Worm (Caenorhabditis elegans) whole organism, young adult: ENCODE measurements around the gene ZK829.7.

ENCODE experiments used
- B0019.2 ChIP-seq: fragments of 200-800 bp; sonication (Bioruptor generic); conservative IDR thresholded peaks from 2 replicates; pipeline ENCODE4 v1.3.6; 2022; ENCODE audit warnings: missing genetic modification reagents, missing genetic modification characterization, missing compliant biosample characterization
- B0261.1 ChIP-seq: sonication (generic microtip); optimal IDR thresholded peaks from 2 replicates; lab custom pipeline; 2016; ENCODE audit warnings: mild to moderate bottlenecking, missing genetic modification characterization, moderate library complexity, missing compliant biosample characterization
- D2030.7 ChIP-seq: fragments of 200-800 bp; sonication (Bioruptor generic); IDR thresholded peaks from 2 replicates; pipeline ENCODE4 v1.3.6; 2022; ENCODE audit warnings: missing genetic modification reagents, missing genetic modification characterization, missing compliant biosample characterization
- F10E7.11 ChIP-seq: sonication (generic microtip); optimal IDR thresholded peaks from 2 replicates; lab custom pipeline; 2017; ENCODE audit warnings: mild to moderate bottlenecking, missing genetic modification characterization, moderate library complexity, missing compliant biosample characterization
- F39B2.1 ChIP-seq: fragments of 200-800 bp; sonication (Bioruptor generic); IDR thresholded peaks from 2 replicates; pipeline ENCODE4 v1.3.6; 2022; ENCODE audit warnings: missing genetic modification reagents, missing genetic modification characterization, missing compliant biosample characterization
- F52B5.7 ChIP-seq: sonication (generic microtip); optimal IDR thresholded peaks from 2 replicates; lab custom pipeline; 2016; ENCODE audit warnings: mild to moderate bottlenecking, missing genetic modification characterization, missing compliant biosample characterization
- F55B11.4 ChIP-seq: sonication (generic microtip); optimal IDR thresholded peaks from 2 replicates; lab custom pipeline; 2016; ENCODE audit warnings: missing compliant biosample characterization, missing genetic modification characterization, borderline replicate concordance; ENCODE audit not compliant: insufficient read depth
- F57A8.1 ChIP-seq: fragments of 200-800 bp; sonication (Bioruptor generic); optimal IDR thresholded peaks from 2 replicates; lab custom pipeline; 2018; ENCODE audit warnings: mild to moderate bottlenecking, missing genetic modification characterization, moderate library complexity, missing compliant biosample characterization
- K11D2.4 ChIP-seq: fragments of 200-800 bp; sonication (Bioruptor generic); IDR thresholded peaks from 2 replicates; pipeline ENCODE4 v1.3.6; 2022; ENCODE audit warnings: missing genetic modification reagents, missing genetic modification characterization, missing compliant biosample characterization
- T07F8.4 ChIP-seq: sonication (generic microtip); optimal IDR thresholded peaks from 2 replicates; lab custom pipeline; 2016; ENCODE audit warnings: mild to moderate bottlenecking, missing genetic modification characterization, moderate library complexity, missing compliant biosample characterization
- Y56A3A.18 ChIP-seq: fragments of 200-800 bp; sonication (Bioruptor generic); IDR thresholded peaks from 2 replicates; pipeline ENCODE4 v1.3.6; 2022; ENCODE audit warnings: missing genetic modification reagents, missing genetic modification characterization, missing compliant biosample characterization
- ZK185.1 ChIP-seq: sonication (generic microtip); optimal IDR thresholded peaks from 2 replicates; lab custom pipeline; 2016; ENCODE audit warnings: mild to moderate bottlenecking, missing genetic modification characterization, missing compliant biosample characterization; ENCODE audit not compliant: poor library complexity, severe bottlenecking
- ama-1 ChIP-seq, 3 experiments: fragments of 150-350 bp in 1 of 3; sonication (generic microtip) in 2 of 3; optimal IDR thresholded peaks; 2 replicates each; lab custom pipeline; 2014 to 2018; ENCODE audit warnings: missing biosample characterization in 2 of 3, missing genetic modification characterization in 2 of 3, missing genetic modification reagents in 2 of 3
- athp-1 ChIP-seq: sonication (generic microtip); optimal IDR thresholded peaks from 2 replicates; lab custom pipeline; 2017; ENCODE audit warnings: mild to moderate bottlenecking, missing genetic modification characterization, missing compliant biosample characterization
- attf-5 ChIP-seq: fragments of 200-800 bp; sonication (Bioruptor generic); optimal IDR thresholded peaks from 2 replicates; lab custom pipeline; 2018; ENCODE audit warnings: mild to moderate bottlenecking, missing genetic modification characterization, missing compliant biosample characterization
- bed-1 ChIP-seq: fragments of 200-800 bp; sonication (Bioruptor generic); IDR thresholded peaks from 2 replicates; pipeline ENCODE4 v1.3.6; 2022; ENCODE audit warnings: missing genetic modification reagents, missing genetic modification characterization, missing compliant biosample characterization
- cebp-1 ChIP-seq, 2 experiments: fragments of 200-800 bp in 1 of 2; sonication (Bioruptor generic) in 1 of 2; sonication (generic microtip) in 1 of 2; IDR thresholded peaks in 1 of 2; optimal IDR thresholded peaks in 1 of 2; 2 replicates each; pipeline versions ENCODE4 v1.3.6 to Lab custom; 2017 to 2022; ENCODE audit warnings: missing compliant biosample characterization in 2 of 2, missing genetic modification characterization in 2 of 2, mild to moderate bottlenecking in 1 of 2, missing genetic modification reagents in 1 of 2, moderate library complexity in 1 of 2
- ceh-27 ChIP-seq: fragments of 200-800 bp; sonication (Bioruptor generic); optimal IDR thresholded peaks from 2 replicates; lab custom pipeline; 2018; ENCODE audit warnings: mild to moderate bottlenecking, missing genetic modification characterization, moderate library complexity, missing compliant biosample characterization
- ceh-79 ChIP-seq: sonication (generic microtip); optimal IDR thresholded peaks from 2 replicates; lab custom pipeline; 2017; ENCODE audit warnings: mild to moderate bottlenecking, missing genetic modification characterization, missing compliant biosample characterization
- dpff-1 ChIP-seq: sonication (generic microtip); optimal IDR thresholded peaks from 2 replicates; lab custom pipeline; 2017; ENCODE audit warnings: mild to moderate bottlenecking, missing genetic modification characterization, missing compliant biosample characterization
- efl-1 ChIP-seq: fragments of 150-350 bp; optimal IDR thresholded peaks from 2 replicates; lab custom pipeline; 2014; ENCODE audit warnings: missing biosample characterization, missing genetic modification reagents, missing genetic modification characterization
- egl-18 ChIP-seq: fragments of 200-800 bp; sonication (Bioruptor generic); IDR thresholded peaks from 2 replicates; pipeline ENCODE4 v1.3.6; 2022; ENCODE audit warnings: missing genetic modification reagents, missing genetic modification characterization, missing compliant biosample characterization
- egrh-3 ChIP-seq: fragments of 200-800 bp; sonication (Bioruptor generic); IDR thresholded peaks from 2 replicates; pipeline ENCODE4 v1.3.6; 2022; ENCODE audit warnings: missing genetic modification reagents, missing genetic modification characterization, missing compliant biosample characterization
- lag-1 ChIP-seq: fragments of 200-800 bp; sonication (Bioruptor generic); IDR thresholded peaks from 2 replicates; pipeline ENCODE4 v1.3.6; 2022; ENCODE audit warnings: missing genetic modification reagents, missing genetic modification characterization, missing compliant biosample characterization
- lin-35 ChIP-seq, 3 experiments: fragments of 150-350 bp in 2 of 3; sonication (generic microtip) in 1 of 3; optimal IDR thresholded peaks; 2 replicates each; lab custom pipeline; 2014 to 2018; ENCODE audit warnings: missing biosample characterization in 3 of 3, missing genetic modification characterization in 3 of 3, missing genetic modification reagents in 3 of 3
- lsy-27 ChIP-seq: sonication (generic microtip); optimal IDR thresholded peaks from 2 replicates; lab custom pipeline; 2017; ENCODE audit warnings: missing genetic modification characterization, mild to moderate bottlenecking, missing compliant biosample characterization, antibody characterized with exemption, missing genotype, borderline replicate concordance; ENCODE audit not compliant: insufficient read depth
- madf-6 ChIP-seq: fragments of 200-800 bp; sonication (Bioruptor generic); IDR thresholded peaks from 2 replicates; pipeline ENCODE4 v1.3.6; 2022; ENCODE audit warnings: missing genetic modification reagents, missing genetic modification characterization, missing compliant biosample characterization
- madf-8 ChIP-seq: fragments of 200-800 bp; sonication (Bioruptor generic); conservative IDR thresholded peaks from 2 replicates; pipeline ENCODE4 v1.3.6; 2022; ENCODE audit warnings: missing genetic modification reagents, missing genetic modification characterization, missing compliant biosample characterization
- mcd-1 ChIP-seq: fragments of 200-800 bp; sonication (Bioruptor generic); IDR thresholded peaks from 2 replicates; pipeline ENCODE4 v1.3.6; 2022; ENCODE audit warnings: missing genetic modification reagents, missing genetic modification characterization, missing compliant biosample characterization
- mxl-1 ChIP-seq: sonication (generic microtip); optimal IDR thresholded peaks from 2 replicates; lab custom pipeline; 2016; ENCODE audit warnings: missing genetic modification characterization, missing compliant biosample characterization
- nfya-1 ChIP-seq: sonication (generic microtip); optimal IDR thresholded peaks from 2 replicates; lab custom pipeline; 2017; ENCODE audit warnings: antibody characterized with exemption, missing compliant biosample characterization, missing genetic modification characterization, borderline replicate concordance; ENCODE audit not compliant: insufficient read depth
- nhr-120 ChIP-seq: fragments of 200-800 bp; sonication (Bioruptor generic); IDR thresholded peaks from 2 replicates; pipeline ENCODE4 v1.3.6; 2022; ENCODE audit warnings: missing genetic modification characterization, missing compliant biosample characterization
- nhr-179 ChIP-seq: sonication (generic microtip); optimal IDR thresholded peaks from 2 replicates; lab custom pipeline; 2016; ENCODE audit warnings: mild to moderate bottlenecking, missing genetic modification characterization, missing compliant biosample characterization
- nhr-80 ChIP-seq: sonication (generic microtip); optimal IDR thresholded peaks from 2 replicates; lab custom pipeline; 2016; ENCODE audit warnings: missing genetic modification characterization, missing compliant biosample characterization
- nhr-90 ChIP-seq: sonication (generic microtip); optimal IDR thresholded peaks from 2 replicates; lab custom pipeline; 2016; ENCODE audit warnings: missing genotype, mild to moderate bottlenecking, missing genetic modification characterization, missing compliant biosample characterization
- pha-4 ChIP-seq: fragments of 150-350 bp; sonication (generic microtip); optimal IDR thresholded peaks from 2 replicates; lab custom pipeline; 2014; ENCODE audit warnings: missing biosample characterization, missing genetic modification reagents, missing genetic modification characterization
- rpc-1 ChIP-seq, 2 experiments: fragments of 150-350 bp in 1 of 2; sonication (generic microtip) in 1 of 2; optimal IDR thresholded peaks; 2 replicates each; lab custom pipeline; 2014 to 2018; ENCODE audit warnings: missing biosample characterization in 1 of 2, missing genetic modification characterization in 1 of 2, missing genetic modification reagents in 1 of 2, missing genotype in 1 of 2
- sptf-2 ChIP-seq: fragments of 200-800 bp; sonication (Bioruptor generic); optimal IDR thresholded peaks from 2 replicates; lab custom pipeline; 2018; ENCODE audit warnings: mild to moderate bottlenecking, missing genetic modification characterization, missing compliant biosample characterization
- tlf-1 ChIP-seq: fragments of 200-800 bp; sonication (Bioruptor generic); optimal IDR thresholded peaks from 2 replicates; lab custom pipeline; 2018; ENCODE audit warnings: mild to moderate bottlenecking, missing genetic modification characterization, missing compliant biosample characterization
- unc-130 ChIP-seq: sonication (generic microtip); optimal IDR thresholded peaks from 2 replicates; lab custom pipeline; 2016; ENCODE audit warnings: missing genetic modification reagents, missing genetic modification characterization, missing compliant biosample characterization
- zfh-2 ChIP-seq: fragments of 200-800 bp; sonication (Bioruptor generic); conservative IDR thresholded peaks from 2 replicates; pipeline ENCODE4 v1.3.6; 2022; ENCODE audit warnings: missing genetic modification reagents, missing genetic modification characterization, missing compliant biosample characterization
- ztf-25 ChIP-seq: fragments of 200-800 bp; sonication (Bioruptor generic); IDR thresholded peaks from 2 replicates; pipeline ENCODE4 v1.3.6; 2022; ENCODE audit warnings: missing genetic modification reagents, missing genetic modification characterization, missing compliant biosample characterization
- ztf-3 ChIP-seq: fragments of 200-800 bp; sonication (Bioruptor generic); optimal IDR thresholded peaks from 2 replicates; lab custom pipeline; 2018; ENCODE audit warnings: mild to moderate bottlenecking, missing genetic modification characterization, missing compliant biosample characterization
- ztf-6 ChIP-seq: fragments of 200-800 bp; sonication (Bioruptor generic); IDR thresholded peaks from 2 replicates; pipeline ENCODE4 v1.3.6; 2022; ENCODE audit warnings: missing genetic modification reagents, missing genetic modification characterization, missing compliant biosample characterization

Gene ZK829.7

DNA sequence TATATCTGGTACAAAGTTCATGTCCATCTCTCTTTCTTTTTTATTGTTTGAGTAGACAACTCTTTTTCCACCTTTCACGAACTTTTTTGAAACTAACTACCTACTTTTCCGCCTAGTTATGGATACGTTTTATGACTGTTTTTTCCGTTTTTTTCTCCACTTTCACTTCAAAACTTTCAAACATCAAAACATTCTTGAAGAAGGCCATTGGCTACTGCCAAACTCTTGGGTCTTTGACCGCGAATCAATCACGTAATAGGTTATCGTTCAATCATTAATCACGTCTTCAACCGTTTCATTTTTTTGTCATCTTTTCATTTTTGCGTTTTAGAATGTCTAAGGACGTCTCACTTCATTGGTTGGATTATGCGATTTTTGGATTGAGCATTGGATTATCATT lies 24.2 kb downstream of the ZK829.7 start, which contains the start of gene slc-5A12:
Gene slc-5A12, plus strand, starts transcription at position 333 of the 400 bp plus-strand sequence.
- no peak for TF ChIP-seq athp-1 (tag; lab: Kevin White, UChicago)
- TF ChIP-seq efl-1 (GFP tag; lab: Kevin White, UChicago) = no peak
- no peak for TF ChIP-seq ceh-27 (GFP tag; lab: Kevin White, UChicago)
- no peak for TF ChIP-seq attf-5
- no peak for TF ChIP-seq ZK185.1 (tag; lab: Kevin White, UChicago)
- TF ChIP-seq cebp-1 (GFP tag; IDR thresholded peaks at IDR 0.05; lab: Robert Waterston, UW) = no peak
- TF ChIP-seq cebp-1 (tag; optimal IDR thresholded peaks at IDR 0.05; lab: Kevin White, UChicago) = no peak
- TF ChIP-seq mcd-1 = no peak
- no peak for TF ChIP-seq lsy-27

DNA sequence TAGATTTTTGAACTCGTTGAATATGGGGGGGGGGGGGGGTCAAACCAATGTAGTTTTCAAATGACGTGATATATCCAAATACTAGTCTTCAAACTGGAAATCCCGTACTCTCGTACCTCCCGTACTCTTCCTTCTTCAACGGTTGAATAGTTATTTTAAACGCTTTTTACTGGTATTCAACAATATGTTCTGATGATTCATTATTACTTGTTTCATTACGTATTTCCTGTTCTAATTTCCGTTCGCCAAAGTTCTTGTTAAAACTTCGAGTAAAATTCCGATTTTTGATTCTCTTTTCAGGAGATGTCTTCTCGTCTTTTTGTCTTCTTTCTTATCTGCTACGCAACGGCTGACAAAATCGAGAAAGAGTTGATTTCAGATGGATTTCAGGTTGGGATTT lies 30.8 kb downstream of the ZK829.7 start, which contains the start of gene nhx-9:
Gene nhx-9, plus strand, starts transcription at position 301 of the 400 bp plus-strand sequence.
- TF ChIP-seq zfh-2 (GFP tag; lab: Robert Waterston, UW) = no peak
- no peak for TF ChIP-seq ztf-3 (GFP tag; lab: Kevin White, UChicago)
- TF ChIP-seq lin-35 (GFP tag; optimal IDR thresholded peaks at IDR 0.05; lab: Kevin White, UChicago) = no peak
- TF ChIP-seq F39B2.1 (GFP tag; lab: Robert Waterston, UW) = no peak
- no peak for TF ChIP-seq unc-130 (GFP tag; lab: Kevin White, UChicago)
- no peak for TF ChIP-seq nhr-80
- TF ChIP-seq rpc-1 (optimal IDR thresholded peaks at IDR 0.05; lab: Kevin White, UChicago) = no peak
- TF ChIP-seq rpc-1 (tag; optimal IDR thresholded peaks at IDR 0.05; lab: Kevin White, UChicago) = no peak

DNA sequence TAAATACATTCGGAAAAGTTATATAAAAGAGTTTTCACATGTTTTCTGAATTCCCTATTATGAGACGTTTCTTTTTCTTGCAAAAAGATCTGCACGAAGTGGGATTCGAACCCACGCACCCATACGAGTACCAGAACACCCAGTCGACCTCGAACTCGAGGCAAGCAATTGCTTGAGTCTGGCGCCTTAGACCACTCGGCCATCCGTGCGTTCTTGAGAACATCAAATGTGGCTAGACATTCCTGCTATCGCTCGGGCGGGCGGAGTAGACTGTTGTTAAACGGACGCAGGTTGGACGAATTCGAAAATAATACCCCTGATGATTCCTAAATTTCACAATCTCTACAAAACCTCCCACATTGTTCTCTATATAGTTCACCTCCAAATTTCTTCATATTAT lies 32.9 kb downstream of the ZK829.7 start:
- TF ChIP-seq nfya-1 (tag; lab: Kevin White, UChicago) = no peak
- TF ChIP-seq nhr-90 = peak; percentile 52
- TF ChIP-seq F57A8.1 (GFP tag; lab: Kevin White, UChicago) = no peak
- TF ChIP-seq ztf-25 (GFP tag; lab: Robert Waterston, UW) = 0 out of 2 replicates have a peak, but pooled peaks have one; percentile 34
- no peak for TF ChIP-seq madf-8 (GFP tag; lab: Robert Waterston, UW)
- TF ChIP-seq T07F8.4 (tag; lab: Kevin White, UChicago) = no peak
- no peak for TF ChIP-seq B0019.2 (GFP tag; lab: Robert Waterston, UW)
- no peak for TF ChIP-seq tlf-1 (GFP tag; lab: Kevin White, UChicago)
- peak; percentile 62; the same call in 1 of the 2 replicates for TF ChIP-seq D2030.7
- TF ChIP-seq nhr-120 = no peak
- no peak for TF ChIP-seq egl-18
- no peak for TF ChIP-seq lag-1
- TF ChIP-seq mxl-1 (tag; lab: Kevin White, UChicago) = no peak
- no peak for TF ChIP-seq ceh-79 (tag; lab: Kevin White, UChicago)
- TF ChIP-seq ztf-6 (GFP tag; lab: Robert Waterston, UW) = 0 out of 2 replicates have a peak, but pooled peaks have one; percentile 38
- TF ChIP-seq B0261.1 (tag; lab: Kevin White, UChicago) = peak; percentile 87
- TF ChIP-seq F52B5.7 = no peak
- TF ChIP-seq nhr-80 = peak; percentile 26
- 0 out of 2 replicates have a peak, but pooled peaks have one; percentile 68 for TF ChIP-seq Y56A3A.18
- TF ChIP-seq F55B11.4 (tag; lab: Kevin White, UChicago) = no peak
- TF ChIP-seq athp-1 (tag; lab: Kevin White, UChicago) = peak; percentile 16
- TF ChIP-seq madf-6 (GFP tag; lab: Robert Waterston, UW) = peak; percentile 63
- no peak for TF ChIP-seq pha-4 (tag; lab: Kevin White, UChicago)
- no peak for TF ChIP-seq dpff-1 (tag; lab: Kevin White, UChicago)
- no peak for TF ChIP-seq ama-1 (optimal IDR thresholded peaks at IDR 0.05; lab: Kevin White, UChicago)
- TF ChIP-seq ama-1 (GFP tag; optimal IDR thresholded peaks at IDR 0.05; lab: Kevin White, UChicago) = peak in 1 of 2 experiments; percentile 8
- no peak for TF ChIP-seq sptf-2 (GFP tag; lab: Kevin White, UChicago)
- TF ChIP-seq egrh-3 (GFP tag; lab: Robert Waterston, UW) = peak; percentile 21; the same call in 1 of the 2 replicates
- TF ChIP-seq K11D2.4 (GFP tag; lab: Robert Waterston, UW) = no peak
- no peak for TF ChIP-seq nhr-179 (tag; lab: Kevin White, UChicago)
- TF ChIP-seq bed-1 (GFP tag; lab: Robert Waterston, UW) = no peak
- TF ChIP-seq F10E7.11 (tag; lab: Kevin White, UChicago) = no peak
